Worm (Caenorhabditis elegans): ENCODE results near the gene T02D1.9.

Gene T02D1.9

ce11 chrIV:17441260-17441659 is 33.9 kb upstream of the T02D1.9 start:
- no peak for TF ChIP-seq ceh-83 (GFP tag; optimal IDR thresholded peaks at IDR 0.05)
- no peak for TF ChIP-seq sem-2 (GFP tag; optimal IDR thresholded peaks at IDR 0.05)
- TF ChIP-seq ces-1 (GFP tag; optimal IDR thresholded peaks at IDR 0.05), result no peak
- no peak for TF ChIP-seq nhr-28 (tag; optimal IDR thresholded peaks at IDR 0.05)
- no peak for TF ChIP-seq pha-4 (tag; optimal IDR thresholded peaks at IDR 0.05)
- TF ChIP-seq nhr-237 (tag; optimal IDR thresholded peaks at IDR 0.05), result no peak
- no peak for TF ChIP-seq cnd-1 (tag; optimal IDR thresholded peaks at IDR 0.05)
- no peak for TF ChIP-seq M03D4.4 (tag; optimal IDR thresholded peaks at IDR 0.05)

DNA sequence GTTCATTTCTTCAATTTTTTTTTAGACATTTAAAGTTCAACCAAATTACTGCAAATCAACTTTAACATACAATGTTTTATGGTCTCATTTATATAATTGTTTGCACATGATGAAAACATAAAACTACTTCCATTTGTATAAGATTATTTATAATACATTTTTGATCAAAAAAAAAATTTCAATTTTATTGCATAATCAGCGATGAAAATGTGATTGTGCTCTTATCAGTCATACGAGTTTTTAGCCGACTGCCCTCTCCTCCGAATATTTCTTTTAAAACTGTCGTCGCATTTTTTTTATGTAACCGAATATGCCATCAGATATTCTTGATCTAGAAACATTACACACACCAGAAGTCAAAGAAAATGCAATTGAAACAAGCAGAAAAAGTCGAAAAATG is 33.0 kb upstream of the T02D1.9 start, which contains the start of gene F08A7.1:
F08A7.1 (plus strand) TSS at position 191 of the 400 bp plus-strand sequence.
- no peak for TF ChIP-seq unc-39 (tag; optimal IDR thresholded peaks at IDR 0.05)
- TF ChIP-seq hlh-1 (tag; optimal IDR thresholded peaks at IDR 0.05), result no peak
- no peak for TF ChIP-seq nhr-28 (tag; optimal IDR thresholded peaks at IDR 0.05)
- no peak for TF ChIP-seq snpc-4 (tag; optimal IDR thresholded peaks at IDR 0.05)
- no peak for TF ChIP-seq pha-4 (tag; optimal IDR thresholded peaks at IDR 0.05)
- TF ChIP-seq elt-3 (tag; optimal IDR thresholded peaks at IDR 0.05), result no peak
- no peak for TF ChIP-seq ceh-83 (GFP tag; optimal IDR thresholded peaks at IDR 0.05)
- TF ChIP-seq lsy-2 (tag; optimal IDR thresholded peaks at IDR 0.05), result no peak
- no peak for TF ChIP-seq zip-8 (tag; optimal IDR thresholded peaks at IDR 0.05)
- TF ChIP-seq elt-1 (tag; optimal IDR thresholded peaks at IDR 0.05; ENCODE audit: borderline replicate concordance, insufficient read depth), result no peak
- TF ChIP-seq mab-5 (tag; optimal IDR thresholded peaks at IDR 0.05), result no peak
- TF ChIP-seq mls-2 (tag; optimal IDR thresholded peaks at IDR 0.05), result no peak
- TF ChIP-seq drap-1 (GFP tag; optimal IDR thresholded peaks at IDR 0.05), result no peak
- TF ChIP-seq nhr-76 (tag; optimal IDR thresholded peaks at IDR 0.05), result no peak
- no peak for TF ChIP-seq ceh-39 (tag; optimal IDR thresholded peaks at IDR 0.05)

ce11 chrIV:17440001-17440400 is 32.6 kb upstream of the T02D1.9 start, which contains the start of gene C06A12.19:
TSS of gene C06A12.19 (minus strand) at chrIV:17440101.
- TF ChIP-seq ztf-11 (tag; optimal IDR thresholded peaks at IDR 0.05) (no peak), unc-39 (tag; optimal IDR thresholded peaks at IDR 0.05) (no peak), nhr-237 (tag; optimal IDR thresholded peaks at IDR 0.05) (no peak), elt-1 (tag; optimal IDR thresholded peaks at IDR 0.05; ENCODE audit: borderline replicate concordance, insufficient read depth) (no peak), snpc-4 (tag; optimal IDR thresholded peaks at IDR 0.05) (no peak), nhr-28 (tag; optimal IDR thresholded peaks at IDR 0.05) (no peak), ceh-43 (GFP tag; optimal IDR thresholded peaks at IDR 0.05) (no peak)

DNA sequence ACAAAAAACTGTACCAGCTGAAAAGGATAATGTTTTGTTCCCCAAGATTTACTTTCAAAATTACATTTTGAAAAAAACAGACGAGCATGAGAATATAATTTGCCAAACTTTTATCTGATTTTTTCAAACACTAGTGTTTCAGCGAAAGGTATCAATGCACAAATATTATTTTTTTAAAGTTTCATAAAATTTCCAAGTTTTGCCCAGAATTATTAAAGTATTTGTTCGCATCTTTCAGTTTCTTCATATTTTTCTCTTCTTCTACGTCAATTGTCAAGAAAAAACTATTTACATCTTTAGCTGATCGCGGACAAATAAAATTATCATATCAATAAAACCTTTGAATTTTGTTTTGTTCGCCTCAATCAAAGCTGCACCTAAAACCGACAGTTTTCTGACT is 29.6 kb upstream of the T02D1.9 start, which contains the start of gene C06A12.8:
C06A12.8 (plus strand) TSS at position 301 of the 400 bp plus-strand sequence.
- TF ChIP-seq lin-32 (GFP tag; optimal IDR thresholded peaks at IDR 0.05) (no peak), mep-1 (tag; optimal IDR thresholded peaks at IDR 0.05) (no peak), pha-4 (tag; optimal IDR thresholded peaks at IDR 0.05) (no peak), elt-1 (tag; optimal IDR thresholded peaks at IDR 0.05; ENCODE audit: borderline replicate concordance, insufficient read depth) (no peak), lin-13 (tag; optimal IDR thresholded peaks at IDR 0.05) (no peak), drap-1 (GFP tag; optimal IDR thresholded peaks at IDR 0.05) (no peak), ham-2 (GFP tag; optimal IDR thresholded peaks at IDR 0.05) (no peak), tbx-8 (GFP tag; optimal IDR thresholded peaks at IDR 0.05) (no peak), cnd-1 (tag; optimal IDR thresholded peaks at IDR 0.05) (no peak), hlh-1 (tag; optimal IDR thresholded peaks at IDR 0.05) (no peak), ceh-43 (GFP tag; optimal IDR thresholded peaks at IDR 0.05) (no peak), nhr-12 (tag; optimal IDR thresholded peaks at IDR 0.05) (no peak), flh-1 (GFP tag; optimal IDR thresholded peaks at IDR 0.05) (no peak), unc-39 (tag; optimal IDR thresholded peaks at IDR 0.05) (no peak), ces-1 (GFP tag; optimal IDR thresholded peaks at IDR 0.05) (no peak), sem-2 (GFP tag; optimal IDR thresholded peaks at IDR 0.05) (no peak), mab-5 (tag; optimal IDR thresholded peaks at IDR 0.05) (no peak), bed-3 (GFP tag; optimal IDR thresholded peaks at IDR 0.05) (no peak), snpc-4 (tag; optimal IDR thresholded peaks at IDR 0.05) (no peak), unc-120 (tag; optimal IDR thresholded peaks at IDR 0.05; ENCODE audit: poor library complexity, severe bottlenecking) (no peak)

DNA sequence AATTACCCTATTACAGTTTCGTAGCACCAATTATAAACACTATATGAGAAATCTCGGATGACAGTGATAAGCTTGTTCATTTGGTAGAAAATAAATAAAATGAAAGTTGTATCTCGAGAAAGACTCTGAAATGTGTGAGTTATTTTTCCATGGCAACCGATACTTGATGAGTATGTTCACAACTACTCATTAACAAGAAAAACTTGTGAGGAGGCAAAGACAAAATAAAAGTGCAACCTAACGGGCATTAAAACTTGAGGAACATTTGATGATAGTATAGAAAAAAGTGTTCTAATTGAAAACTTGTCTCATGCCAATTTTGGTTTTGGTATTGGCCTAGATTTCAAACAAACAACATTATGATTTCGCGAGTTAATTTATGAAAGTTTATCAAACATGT is 29.2 kb upstream of the T02D1.9 start, which contains the start of gene gcy-27:
gcy-27 (minus strand) TSS at position 101 of the 400 bp plus-strand sequence.
- TF ChIP-seq pha-4 (tag; optimal IDR thresholded peaks at IDR 0.05), result no peak
- no peak for TF ChIP-seq ceh-43 (GFP tag; optimal IDR thresholded peaks at IDR 0.05)
- TF ChIP-seq snpc-4 (tag; optimal IDR thresholded peaks at IDR 0.05), result no peak
- no peak for TF ChIP-seq ztf-11 (tag; optimal IDR thresholded peaks at IDR 0.05)
- no peak for TF ChIP-seq ham-2 (GFP tag; optimal IDR thresholded peaks at IDR 0.05)
- no peak for TF ChIP-seq cnd-1 (tag; optimal IDR thresholded peaks at IDR 0.05)
- TF ChIP-seq nhr-237 (tag; optimal IDR thresholded peaks at IDR 0.05), result no peak
- no peak for TF ChIP-seq nhr-28 (tag; optimal IDR thresholded peaks at IDR 0.05)
- TF ChIP-seq unc-120 (tag; optimal IDR thresholded peaks at IDR 0.05; ENCODE audit: poor library complexity, severe bottlenecking), result no peak
- TF ChIP-seq blmp-1 (tag; optimal IDR thresholded peaks at IDR 0.05), result no peak
- no peak for TF ChIP-seq mls-2 (tag; optimal IDR thresholded peaks at IDR 0.05)
- no peak for TF ChIP-seq M03D4.4 (tag; optimal IDR thresholded peaks at IDR 0.05)
- no peak for TF ChIP-seq elt-1 (tag; optimal IDR thresholded peaks at IDR 0.05; ENCODE audit: borderline replicate concordance, insufficient read depth)
- TF ChIP-seq unc-62 (GFP tag; optimal IDR thresholded peaks at IDR 0.05), result no peak
- no peak for TF ChIP-seq elt-3 (tag; optimal IDR thresholded peaks at IDR 0.05)
- TF ChIP-seq lin-32 (GFP tag; optimal IDR thresholded peaks at IDR 0.05), result no peak
- TF ChIP-seq mab-5 (tag; optimal IDR thresholded peaks at IDR 0.05), result no peak
- no peak for TF ChIP-seq drap-1 (GFP tag; optimal IDR thresholded peaks at IDR 0.05)
- no peak for TF ChIP-seq lsy-2 (tag; optimal IDR thresholded peaks at IDR 0.05)
- TF ChIP-seq unc-39 (tag; optimal IDR thresholded peaks at IDR 0.05), result no peak

All from whole organism, mixed stage, embryonic.